Fruit fly (Drosophila melanogaster) whole organism, embryonic: ENCODE data around the gene deltaCOP.

Experiments
- Ada2b ChIP-seq: fragments of 200-800 bp; sonication (Bioruptor generic); IDR thresholded peaks from 2 replicates; pipeline ENCODE4 v1.3.6; 2022; ENCODE audit warnings: missing biosample characterization, missing genetic modification characterization
- Asciz ChIP-seq: fragments of 200-800 bp; sonication (Bioruptor generic); optimal IDR thresholded peaks from 2 replicates; lab custom pipeline; 2017; ENCODE audit warnings: missing biosample characterization, mild to moderate bottlenecking, missing genetic modification characterization, missing genetic modification reagents
- Bgb ChIP-seq: fragments of 200-800 bp; sonication (Bioruptor generic); IDR thresholded peaks from 2 replicates; pipeline ENCODE4 v1.3.6; 2022; ENCODE audit warnings: missing biosample characterization, missing genetic modification characterization; ENCODE audit not compliant: partially characterized antibody
- Bteb2 ChIP-seq: fragments of 200-800 bp; sonication (Bioruptor generic); optimal IDR thresholded peaks from 2 replicates; lab custom pipeline; 2016; ENCODE audit warnings: missing biosample characterization, missing genetic modification characterization
- CG1024 ChIP-seq: fragments of 200-800 bp; sonication (Bioruptor generic); IDR thresholded peaks from 2 replicates; pipeline ENCODE4 v1.3.6; 2022; ENCODE audit warnings: missing biosample characterization, missing genetic modification characterization
- CG12236 ChIP-seq: fragments of 200-800 bp; sonication (Bioruptor generic); optimal IDR thresholded peaks from 2 replicates; lab custom pipeline; 2016; ENCODE audit warnings: missing biosample characterization, missing genetic modification characterization
- CG14014 ChIP-seq: fragments of 200-800 bp; sonication (Bioruptor generic); IDR thresholded peaks from 2 replicates; pipeline ENCODE4 v1.3.6; 2022; ENCODE audit warnings: missing biosample characterization, missing genetic modification characterization
- CG14050 ChIP-seq: fragments of 200-800 bp; sonication (Bioruptor generic); IDR thresholded peaks from 3 replicates; pipeline ENCODE4 v1.3.6; 2022; ENCODE audit warnings: missing biosample characterization, missing genetic modification characterization
- CG14441 ChIP-seq: fragments of 200-800 bp; sonication (Bioruptor generic); IDR thresholded peaks from 2 replicates; pipeline ENCODE4 v1.3.6; 2022; ENCODE audit warnings: missing biosample characterization, missing genetic modification characterization
- CG15479 ChIP-seq: fragments of 200-800 bp; sonication (Bioruptor generic); optimal IDR thresholded peaks from 3 replicates; lab custom pipeline; 2019; ENCODE audit warnings: missing biosample characterization, mild to moderate bottlenecking, missing genetic modification characterization, moderate library complexity
- CG17802 ChIP-seq: fragments of 200-800 bp; sonication (Bioruptor generic); optimal IDR thresholded peaks from 2 replicates; lab custom pipeline; 2018; ENCODE audit warnings: missing biosample characterization, mild to moderate bottlenecking, missing genetic modification characterization, moderate library complexity
- CG18599 ChIP-seq: fragments of 200-800 bp; sonication (Bioruptor generic); optimal IDR thresholded peaks from 3 replicates; lab custom pipeline; 2017; ENCODE audit warnings: missing biosample characterization, missing genetic modification characterization, mild to moderate bottlenecking, moderate library complexity, missing genetic modification reagents
- CG2129 ChIP-seq: fragments of 200-800 bp; sonication (Bioruptor generic); IDR thresholded peaks from 2 replicates; pipeline ENCODE4 v1.3.6; 2022; ENCODE audit warnings: missing biosample characterization, missing genetic modification characterization; ENCODE audit not compliant: partially characterized antibody
- CG4820 ChIP-seq: fragments of 200-800 bp; sonication (Bioruptor generic); optimal IDR thresholded peaks from 3 replicates; lab custom pipeline; 2016; ENCODE audit warnings: missing biosample characterization, missing genetic modification characterization
- CG5245 ChIP-seq: fragments of 200-800 bp; sonication (Bioruptor generic); optimal IDR thresholded peaks from 3 replicates; lab custom pipeline; 2016; ENCODE audit warnings: missing biosample characterization, missing genetic modification characterization
- CG5953 ChIP-seq: fragments of 200-800 bp; sonication (Bioruptor generic); IDR thresholded peaks from 2 replicates; pipeline ENCODE4 v1.3.6; 2022; ENCODE audit warnings: missing biosample characterization, missing genetic modification characterization
- CG6765 ChIP-seq: fragments of 200-800 bp; sonication (Bioruptor generic); optimal IDR thresholded peaks from 3 replicates; lab custom pipeline; 2017; ENCODE audit warnings: missing biosample characterization, mild to moderate bottlenecking, missing genetic modification characterization
- CG8281 ChIP-seq: fragments of 200-800 bp; sonication (Bioruptor generic); optimal IDR thresholded peaks from 2 replicates; lab custom pipeline; 2018; ENCODE audit warnings: missing biosample characterization, mild to moderate bottlenecking, missing genetic modification characterization, moderate library complexity
- CG8388 ChIP-seq: fragments of 200-800 bp; sonication (Bioruptor generic); optimal IDR thresholded peaks from 2 replicates; lab custom pipeline; 2019; ENCODE audit warnings: missing biosample characterization, mild to moderate bottlenecking, missing genetic modification characterization, moderate library complexity
- CHES-1-like ChIP-seq: fragments of 200-800 bp; sonication (Bioruptor generic); optimal IDR thresholded peaks from 2 replicates; lab custom pipeline; 2016; ENCODE audit warnings: missing biosample characterization, missing genetic modification characterization
- Dll ChIP-seq: fragments of 200-800 bp; sonication (Bioruptor generic); IDR thresholded peaks from 4 replicates; pipeline ENCODE4 v1.3.6; 2022; ENCODE audit warnings: missing biosample characterization, missing genetic modification characterization; ENCODE audit not compliant: partially characterized antibody
- Lim3 ChIP-seq: fragments of 200-800 bp; sonication (Bioruptor generic); IDR thresholded peaks from 2 replicates; pipeline ENCODE4 v1.3.6; 2022; ENCODE audit warnings: missing biosample characterization, missing genetic modification characterization
- Mad ChIP-seq: fragments of 200-800 bp; sonication (Bioruptor generic); optimal IDR thresholded peaks from 2 replicates; lab custom pipeline; 2016; ENCODE audit warnings: missing biosample characterization, missing genetic modification characterization
- Max ChIP-seq: fragments of 200-800 bp; sonication (Bioruptor generic); optimal IDR thresholded peaks from 2 replicates; lab custom pipeline; 2016; ENCODE audit warnings: missing biosample characterization, mild to moderate bottlenecking, missing genetic modification characterization
- Pdp1 ChIP-seq, 2 experiments: fragments of 200-800 bp; sonication (Bioruptor generic); optimal IDR thresholded peaks; 3 replicates each; lab custom pipeline; 2016; ENCODE audit warnings: missing biosample characterization in 2 of 2, missing genetic modification characterization in 2 of 2, mild to moderate bottlenecking in 1 of 2, moderate library complexity in 1 of 2
- Sry-δ ChIP-seq: fragments of 200-800 bp; sonication (Bioruptor generic); optimal IDR thresholded peaks from 2 replicates; lab custom pipeline; 2016; ENCODE audit warnings: missing biosample characterization, missing genetic modification characterization
- Xbp1 ChIP-seq: fragments of 200-800 bp; sonication (Bioruptor generic); optimal IDR thresholded peaks from 3 replicates; lab custom pipeline; 2016; ENCODE audit warnings: missing biosample characterization, mild to moderate bottlenecking, missing genetic modification characterization
- ab ChIP-seq: fragments of 200-800 bp; sonication (Bioruptor generic); optimal IDR thresholded peaks from 2 replicates; lab custom pipeline; 2016; ENCODE audit warnings: missing biosample characterization, missing genetic modification characterization
- aop ChIP-seq: fragments of 200-800 bp; sonication (Bioruptor generic); IDR thresholded peaks from 2 replicates; pipeline ENCODE4 v1.3.6; 2022; ENCODE audit warnings: missing biosample characterization, missing genetic modification characterization
- ase ChIP-seq: fragments of 200-800 bp; sonication (Bioruptor generic); IDR thresholded peaks from 3 replicates; pipeline ENCODE4 v1.3.6; 2022; ENCODE audit warnings: missing biosample characterization, missing genetic modification characterization
- bcd ChIP-seq: fragments of 200-800 bp; sonication (Bioruptor generic); optimal IDR thresholded peaks from 2 replicates; lab custom pipeline; 2017; ENCODE audit warnings: missing biosample characterization, mild to moderate bottlenecking, missing genetic modification characterization
- corto ChIP-seq: fragments of 200-800 bp; sonication (Bioruptor generic); optimal IDR thresholded peaks from 2 replicates; lab custom pipeline; 2016; ENCODE audit warnings: missing biosample characterization, mild to moderate bottlenecking, missing genetic modification characterization, moderate library complexity
- dan ChIP-seq: fragments of 200-800 bp; sonication (Bioruptor generic); IDR thresholded peaks from 2 replicates; pipeline ENCODE4 v1.3.6; 2022; ENCODE audit warnings: missing biosample characterization, missing genetic modification characterization
- gcm ChIP-seq: fragments of 200-800 bp; sonication (Bioruptor generic); optimal IDR thresholded peaks from 2 replicates; lab custom pipeline; 2019; ENCODE audit warnings: missing biosample characterization, mild to moderate bottlenecking, missing genetic modification characterization, moderate library complexity
- grau ChIP-seq: fragments of 200-800 bp; optimal IDR thresholded peaks from 3 replicates; lab custom pipeline; 2019; ENCODE audit warnings: missing biosample characterization, mild to moderate bottlenecking, missing genetic modification characterization, moderate library complexity
- insv ChIP-seq, 2 experiments: fragments of 200-800 bp; sonication (Bioruptor generic); optimal IDR thresholded peaks; 3 replicates each; lab custom pipeline; 2016 to 2018; ENCODE audit warnings: missing biosample characterization in 2 of 2, missing genetic modification characterization in 2 of 2
- inv ChIP-seq: fragments of 200-800 bp; sonication (Bioruptor generic); IDR thresholded peaks from 2 replicates; pipeline ENCODE4 v1.3.6; 2022; ENCODE audit warnings: missing biosample characterization, missing genetic modification characterization; ENCODE audit not compliant: partially characterized antibody
- klu ChIP-seq: fragments of 200-800 bp; sonication (Bioruptor generic); IDR thresholded peaks from 2 replicates; pipeline ENCODE4 v1.3.6; 2022; ENCODE audit warnings: missing biosample characterization, missing genetic modification characterization
- knrl ChIP-seq: fragments of 200-800 bp; sonication (Bioruptor generic); IDR thresholded peaks from 3 replicates; pipeline ENCODE4 v1.3.6; 2022; ENCODE audit warnings: missing biosample characterization, missing genetic modification characterization; ENCODE audit not compliant: partially characterized antibody
- odd ChIP-seq: fragments of 200-800 bp; sonication (Bioruptor generic); optimal IDR thresholded peaks from 2 replicates; lab custom pipeline; 2017; ENCODE audit warnings: missing biosample characterization, mild to moderate bottlenecking, missing genetic modification characterization
- org-1 ChIP-seq: fragments of 200-800 bp; sonication (Bioruptor generic); optimal IDR thresholded peaks from 2 replicates; lab custom pipeline; 2017; ENCODE audit warnings: missing biosample characterization, missing genetic modification characterization
- otp ChIP-seq: fragments of 200-800 bp; sonication (Bioruptor generic); IDR thresholded peaks from 3 replicates; pipeline ENCODE4, ENCODE4 v1.3.6; 2022; ENCODE audit warnings: missing biosample characterization, missing genetic modification characterization
- p53 ChIP-seq: fragments of 200-800 bp; sonication (Bioruptor generic); optimal IDR thresholded peaks from 2 replicates; lab custom pipeline; 2016; ENCODE audit warnings: missing biosample characterization, missing genetic modification characterization
- scrt ChIP-seq: fragments of 200-800 bp; sonication (Bioruptor generic); optimal IDR thresholded peaks from 2 replicates; lab custom pipeline; 2018; ENCODE audit warnings: missing biosample characterization, mild to moderate bottlenecking, missing genetic modification characterization, moderate library complexity
- sens-2 ChIP-seq: fragments of 200-800 bp; sonication (Bioruptor generic); IDR thresholded peaks from 2 replicates; pipeline ENCODE4 v1.3.6; 2022; ENCODE audit warnings: missing biosample characterization, missing genetic modification characterization
- sima ChIP-seq: fragments of 200-800 bp; sonication (Bioruptor generic); optimal IDR thresholded peaks from 2 replicates; lab custom pipeline; 2016; ENCODE audit warnings: missing biosample characterization, missing genetic modification characterization
- sisA ChIP-seq: fragments of 200-800 bp; sonication (Bioruptor generic); IDR thresholded peaks from 2 replicates; pipeline ENCODE4 v1.3.6; 2022; ENCODE audit warnings: missing biosample characterization, missing genetic modification characterization
- tio ChIP-seq: fragments of 200-800 bp; sonication (Bioruptor generic); optimal IDR thresholded peaks from 2 replicates; lab custom pipeline; 2017; ENCODE audit warnings: missing biosample characterization, missing genetic modification characterization, inconsistent platforms
- zen ChIP-seq: fragments of 200-800 bp; sonication (Bioruptor generic); optimal IDR thresholded peaks from 3 replicates; lab custom pipeline; 2018; ENCODE audit warnings: missing biosample characterization, mild to moderate bottlenecking, missing genetic modification characterization, moderate library complexity

The deltaCOP gene

dm6 chrX:1877107-1877736 lies 15.6 kb upstream of the deltaCOP start, which contains the start of the genes CG14817 and CG14805 (continued):
- no peak for TF ChIP-seq CG15479 (GFP tag; lab: Kevin White, UChicago)
- no peak for TF ChIP-seq dan (GFP tag; lab: Robert Waterston, UW)
- no peak for TF ChIP-seq p53 (GFP tag; lab: Kevin White, UChicago)
- TF ChIP-seq ase (GFP tag; lab: Robert Waterston, UW), result no peak
- TF ChIP-seq CG12236 (GFP tag; lab: Kevin White, UChicago), result no peak
- no peak for TF ChIP-seq klu (GFP tag; lab: Robert Waterston, UW)
- peak; percentile 37 for TF ChIP-seq Max
- peak; percentile 60; the same call in 1 of the 2 replicates for TF ChIP-seq Bgb (GFP tag; lab: Robert Waterston, UW)
- TF ChIP-seq CG4820, result no peak
- peak; percentile 54 for TF ChIP-seq org-1 (GFP tag; lab: Kevin White, UChicago)
- TF ChIP-seq zen (tag; lab: Kevin White, UChicago), result peak; percentile 37
- TF ChIP-seq tio, result no peak
- TF ChIP-seq CG6765, result peak; percentile 93
- TF ChIP-seq sens-2 (GFP tag; lab: Robert Waterston, UW), result peak; percentile 41
- TF ChIP-seq insv (GFP tag; optimal IDR thresholded peaks at IDR 0.05; lab: Kevin White, UChicago), result peak in 1 of 2 experiments; percentile 56
- TF ChIP-seq inv (GFP tag; lab: Robert Waterston, UW), result no peak; the same call in 1 of the 2 replicates
- TF ChIP-seq grau, result peak; percentile 66
- TF ChIP-seq scrt (GFP tag; lab: Kevin White, UChicago), result peak; percentile 76
- peak in 1 of 2 experiments; percentile 55 for TF ChIP-seq Pdp1 (GFP tag; optimal IDR thresholded peaks at IDR 0.05; lab: Kevin White, UChicago)
- TF ChIP-seq gcm (GFP tag; lab: Kevin White, UChicago), result peak; percentile 79
- TF ChIP-seq Dll (GFP tag; lab: Robert Waterston, UW), result peak; percentile 55; the same call in 2 of the 4 replicates
- TF ChIP-seq Asciz, result no peak
- TF ChIP-seq Lim3, result no peak
- peak; percentile 22; the same call in 1 of the 2 replicates for TF ChIP-seq CG14014 (GFP tag; lab: Robert Waterston, UW)
- no peak for TF ChIP-seq sisA (GFP tag; lab: Robert Waterston, UW)
- no peak for TF ChIP-seq corto (GFP tag; lab: Kevin White, UChicago)
- peak; percentile 48 for TF ChIP-seq Sry-δ (GFP tag; lab: Kevin White, UChicago)
- no peak for TF ChIP-seq CG5953
- peak; percentile 41 for TF ChIP-seq CHES-1-like (GFP tag; lab: Kevin White, UChicago)
- 0 out of 3 replicates have a peak, but pooled peaks have one; percentile 48 for TF ChIP-seq otp
- TF ChIP-seq odd (GFP tag; lab: Kevin White, UChicago), result no peak
- peak; percentile 43 for TF ChIP-seq Mad (GFP tag; lab: Kevin White, UChicago)
- TF ChIP-seq Ada2b (GFP tag; lab: Robert Waterston, UW), result peak; percentile 24; the same call in 1 of the 2 replicates
- no peak for TF ChIP-seq CG18599 (GFP tag; lab: Kevin White, UChicago)
- TF ChIP-seq CG5245 (GFP tag; lab: Kevin White, UChicago), result no peak
- peak; percentile 79 for TF ChIP-seq bcd (GFP tag; lab: Kevin White, UChicago)
- TF ChIP-seq aop (GFP tag; lab: Robert Waterston, UW), result no peak
- no peak for TF ChIP-seq CG8281 (tag; lab: Kevin White, UChicago)
- TF ChIP-seq CG14441 (GFP tag; lab: Robert Waterston, UW), result no peak
- TF ChIP-seq knrl (GFP tag; lab: Robert Waterston, UW), result 0 out of 3 replicates have a peak, but pooled peaks have one; percentile 27
- peak; percentile 70 for TF ChIP-seq CG8388
- TF ChIP-seq CG1024, result no peak
- TF ChIP-seq sima (GFP tag; lab: Kevin White, UChicago), result no peak
- no peak for TF ChIP-seq ab
- TF ChIP-seq Xbp1 (GFP tag; lab: Kevin White, UChicago), result peak; percentile 34
- peak; percentile 20 for TF ChIP-seq CG17802 (tag; lab: Kevin White, UChicago)
- peak; percentile 59; the same call in 2 of the 3 replicates for TF ChIP-seq CG14050
- TF ChIP-seq Bteb2 (GFP tag; lab: Kevin White, UChicago), result peak; percentile 16
- no peak for TF ChIP-seq CG2129
